Worm (Caenorhabditis elegans) whole organism, late embryonic: ENCODE data around the gene Y50D4C.6.

Source experiments
- F13H6.1 ChIP-seq: sonication (generic microtip); optimal IDR thresholded peaks from 2 replicates; lab custom pipeline; 2016; ENCODE audit warnings: missing genetic modification characterization, missing compliant biosample characterization
- ceh-24 ChIP-seq: sonication (generic microtip); optimal IDR thresholded peaks from 2 replicates; lab custom pipeline; 2016; ENCODE audit warnings: mild to moderate bottlenecking, missing genetic modification characterization, missing compliant biosample characterization
- ceh-45 ChIP-seq: fragments of 200-800 bp; sonication (Bioruptor generic); IDR thresholded peaks from 2 replicates; pipeline ENCODE4 v1.3.6; 2022; ENCODE audit warnings: missing genetic modification reagents, missing genetic modification characterization, missing compliant biosample characterization
- che-1 ChIP-seq: sonication (generic microtip); optimal IDR thresholded peaks from 2 replicates; lab custom pipeline; 2016; ENCODE audit warnings: mild to moderate bottlenecking, missing genetic modification characterization, missing compliant biosample characterization
- elt-2 ChIP-seq: sonication (generic microtip); optimal IDR thresholded peaks from 2 replicates; lab custom pipeline; 2016; ENCODE audit warnings: missing genetic modification reagents, missing genetic modification characterization, missing compliant biosample characterization
- hlh-30 ChIP-seq: sonication (generic microtip); optimal IDR thresholded peaks from 2 replicates; lab custom pipeline; 2017; ENCODE audit warnings: antibody characterized with exemption, missing genetic modification characterization, missing compliant biosample characterization; ENCODE audit not compliant: insufficient read depth
- lim-6 ChIP-seq: sonication (generic microtip); optimal IDR thresholded peaks from 2 replicates; lab custom pipeline; 2016; ENCODE audit warnings: missing genetic modification characterization, missing compliant biosample characterization
- lin-11 ChIP-seq: fragments of 200-800 bp; sonication (Bioruptor generic); optimal IDR thresholded peaks from 2 replicates; lab custom pipeline; 2018; ENCODE audit warnings: mild to moderate bottlenecking, missing genetic modification characterization, missing compliant biosample characterization
- nhr-11 ChIP-seq: fragments of 150-350 bp; optimal IDR thresholded peaks from 2 replicates; lab custom pipeline; 2014; ENCODE audit warnings: missing biosample characterization, missing genetic modification characterization
- pha-4 ChIP-seq: fragments of 150-350 bp; optimal IDR thresholded peaks from 2 replicates; lab custom pipeline; 2018; ENCODE audit warnings: missing biosample characterization, missing genetic modification reagents, missing genetic modification characterization
- pqm-1 ChIP-seq: sonication (generic microtip); optimal IDR thresholded peaks from 2 replicates; lab custom pipeline; 2016; ENCODE audit warnings: missing genetic modification characterization, missing compliant biosample characterization
- rnt-1 ChIP-seq: sonication (generic microtip); optimal IDR thresholded peaks from 2 replicates; lab custom pipeline; 2016; ENCODE audit warnings: missing genetic modification characterization, missing compliant biosample characterization
- tbx-2 ChIP-seq: sonication (generic microtip); optimal IDR thresholded peaks from 2 replicates; lab custom pipeline; 2016; ENCODE audit warnings: missing genetic modification characterization, missing compliant biosample characterization

DNA sequence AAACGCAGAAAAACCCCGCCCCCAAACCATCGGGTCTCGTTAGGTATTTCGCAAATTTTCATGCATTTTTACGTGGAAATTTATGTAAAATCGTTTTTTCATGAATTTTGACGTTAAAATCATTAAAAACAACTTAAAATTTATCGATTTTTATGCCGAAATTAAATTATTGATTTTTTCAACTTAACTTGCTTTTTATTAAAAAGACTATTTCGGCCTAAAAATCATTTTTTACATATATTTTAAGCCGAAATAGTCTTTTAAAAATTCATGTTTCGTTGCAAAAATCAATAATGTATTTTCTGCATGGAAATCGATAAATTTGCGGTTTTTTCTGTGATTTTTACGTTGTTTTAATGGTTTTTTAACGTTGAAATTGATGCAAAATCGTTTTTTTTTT lies 46.0 kb upstream of the Y50D4C.6 start:
- TF ChIP-seq pha-4 (tag; lab: Kevin White, UChicago) (no peak), F13H6.1 (tag; lab: Kevin White, UChicago) (no peak), pqm-1 (tag; lab: Kevin White, UChicago) (no peak), lim-6 (tag; lab: Kevin White, UChicago) (no peak), lin-11 (tag; lab: Kevin White, UChicago) (no peak), che-1 (tag; lab: Kevin White, UChicago) (no peak), ceh-24 (tag; lab: Kevin White, UChicago) (no peak), hlh-30 (tag; lab: Kevin White, UChicago) (no peak), tbx-2 (no peak), nhr-11 (tag; lab: Kevin White, UChicago) (no peak), ceh-45 (GFP tag; lab: Robert Waterston, UW) (no peak), rnt-1 (tag; lab: Kevin White, UChicago) (no peak), elt-2 (tag; lab: Kevin White, UChicago) (no peak)
